Worm (Caenorhabditis elegans): Measurements from ENCODE around the gene F18G5.1.

Gene F18G5.1

DNA sequence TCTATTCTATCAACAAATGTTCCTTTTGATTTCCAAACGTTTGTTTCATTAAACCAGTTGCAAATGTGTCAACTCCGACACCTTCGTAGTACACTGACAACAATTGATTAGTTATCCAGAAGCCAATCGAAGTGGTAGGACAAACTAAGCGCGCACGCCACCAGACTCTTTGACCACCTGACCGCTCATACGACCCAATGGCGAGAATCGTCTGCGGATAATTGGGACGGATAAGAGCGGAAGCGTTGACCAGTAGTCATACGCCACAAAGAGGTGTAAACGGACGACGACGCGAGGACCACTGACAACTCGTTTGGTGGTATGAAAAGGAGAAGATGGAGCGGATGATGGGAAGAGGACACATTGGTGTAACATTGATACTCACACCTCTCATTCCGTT lies 40.7 kb downstream of the F18G5.1 start:
- TF ChIP-seq hlh-1 (tag; optimal IDR thresholded peaks at IDR 0.05) (peak; percentile 95), elt-3 (tag; optimal IDR thresholded peaks at IDR 0.05) (no peak), ztf-11 (tag; optimal IDR thresholded peaks at IDR 0.05) (no peak), bed-3 (GFP tag; optimal IDR thresholded peaks at IDR 0.05) (no peak), elt-1 (tag; optimal IDR thresholded peaks at IDR 0.05; ENCODE audit: borderline replicate concordance, insufficient read depth) (no peak), zip-8 (tag; optimal IDR thresholded peaks at IDR 0.05) (no peak), mab-5 (tag; optimal IDR thresholded peaks at IDR 0.05) (no peak), unc-62 (GFP tag; optimal IDR thresholded peaks at IDR 0.05) (peak; percentile 48), unc-120 (tag; optimal IDR thresholded peaks at IDR 0.05; ENCODE audit: poor library complexity, severe bottlenecking) (peak; percentile 62), nhr-28 (tag; optimal IDR thresholded peaks at IDR 0.05) (no peak), snpc-4 (tag; optimal IDR thresholded peaks at IDR 0.05) (no peak), nhr-237 (tag; optimal IDR thresholded peaks at IDR 0.05) (no peak), flh-1 (GFP tag; optimal IDR thresholded peaks at IDR 0.05) (no peak), blmp-1 (tag; optimal IDR thresholded peaks at IDR 0.05) (no peak), pha-4 (tag; optimal IDR thresholded peaks at IDR 0.05) (no peak), ham-2 (GFP tag; optimal IDR thresholded peaks at IDR 0.05) (no peak), nhr-12 (tag; optimal IDR thresholded peaks at IDR 0.05) (no peak), unc-39 (tag; optimal IDR thresholded peaks at IDR 0.05) (no peak), ceh-39 (tag; optimal IDR thresholded peaks at IDR 0.05) (no peak)

DNA sequence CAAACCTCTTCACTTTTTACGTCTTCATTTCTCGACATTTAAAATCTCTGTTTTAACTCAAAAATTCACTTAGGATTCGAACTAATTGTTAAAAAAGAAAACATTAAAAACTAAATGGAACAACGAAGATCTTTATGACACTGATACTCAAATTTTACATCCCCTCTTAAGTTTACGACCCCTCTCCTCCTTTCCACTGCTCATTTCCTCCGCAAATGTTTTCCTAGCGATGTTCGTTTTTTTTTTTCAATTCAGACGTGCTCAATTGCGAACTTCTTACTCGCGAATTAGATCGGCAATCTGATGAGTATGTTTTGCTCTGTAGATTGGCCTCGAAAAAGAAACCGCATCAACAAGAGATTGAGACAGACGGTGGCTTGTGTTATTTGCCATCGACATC lies 43.1 kb downstream of the F18G5.1 start:
- no peak for TF ChIP-seq ceh-39 (tag; optimal IDR thresholded peaks at IDR 0.05)
- no peak for TF ChIP-seq elt-3 (tag; optimal IDR thresholded peaks at IDR 0.05)

- TF ChIP-seq unc-62 (GFP tag; optimal IDR thresholded peaks at IDR 0.05) = no peak
- TF ChIP-seq nhr-237 (tag; optimal IDR thresholded peaks at IDR 0.05) = no peak
- TF ChIP-seq lsy-2 (tag; optimal IDR thresholded peaks at IDR 0.05) = no peak
- TF ChIP-seq tbx-8 (GFP tag; optimal IDR thresholded peaks at IDR 0.05) = no peak
Measured at ce11 chrX:9303422-9303821, 43.8 kb downstream of the F18G5.1 start, which contains the start of gene tmc-2. tmc-2 (plus strand) TSS chrX:9303722.

Measured in whole organism, mixed stage, embryonic.